Worm (Caenorhabditis elegans): Measurements from ENCODE around the gene str-246.

The str-246 gene

ce11 chrIII:11053603-11054002, 23.9 kb upstream of the str-246 start:
- no peak for TF ChIP-seq crh-2 (tag; optimal IDR thresholded peaks at IDR 0.05)

ce11 chrIII:11054032-11054431, 23.5 kb upstream of the str-246 start:
- TF ChIP-seq nhr-237 (tag; optimal IDR thresholded peaks at IDR 0.05) (no peak), gmeb-1 (tag; optimal IDR thresholded peaks at IDR 0.05) (no peak), ztf-1 (GFP tag; conservative IDR thresholded peaks at IDR 0.05) (no peak), C34F6.9 (tag; optimal IDR thresholded peaks at IDR 0.05) (no peak), blmp-1 (tag; optimal IDR thresholded peaks at IDR 0.05; ENCODE audit: insufficient read depth) (no peak), fos-1 (tag; optimal IDR thresholded peaks at IDR 0.05) (no peak), nhr-12 (tag; optimal IDR thresholded peaks at IDR 0.05) (no peak), crh-2 (tag; optimal IDR thresholded peaks at IDR 0.05) (no peak), snpc-4 (tag; optimal IDR thresholded peaks at IDR 0.05) (no peak), mdl-1 (tag; optimal IDR thresholded peaks at IDR 0.05) (no peak), R02D3.7 (tag; optimal IDR thresholded peaks at IDR 0.05) (no peak), sem-4 (tag; optimal IDR thresholded peaks at IDR 0.05) (no peak), aly-2 (tag; optimal IDR thresholded peaks at IDR 0.05) (no peak), nhr-23 (tag; optimal IDR thresholded peaks at IDR 0.05) (no peak), unc-39 (tag; optimal IDR thresholded peaks at IDR 0.05) (no peak), sma-9 (GFP tag; optimal IDR thresholded peaks at IDR 0.05) (no peak), sma-9 (tag; optimal IDR thresholded peaks at IDR 0.05) (no peak), egl-27 (tag; optimal IDR thresholded peaks at IDR 0.05) (no peak)

DNA sequence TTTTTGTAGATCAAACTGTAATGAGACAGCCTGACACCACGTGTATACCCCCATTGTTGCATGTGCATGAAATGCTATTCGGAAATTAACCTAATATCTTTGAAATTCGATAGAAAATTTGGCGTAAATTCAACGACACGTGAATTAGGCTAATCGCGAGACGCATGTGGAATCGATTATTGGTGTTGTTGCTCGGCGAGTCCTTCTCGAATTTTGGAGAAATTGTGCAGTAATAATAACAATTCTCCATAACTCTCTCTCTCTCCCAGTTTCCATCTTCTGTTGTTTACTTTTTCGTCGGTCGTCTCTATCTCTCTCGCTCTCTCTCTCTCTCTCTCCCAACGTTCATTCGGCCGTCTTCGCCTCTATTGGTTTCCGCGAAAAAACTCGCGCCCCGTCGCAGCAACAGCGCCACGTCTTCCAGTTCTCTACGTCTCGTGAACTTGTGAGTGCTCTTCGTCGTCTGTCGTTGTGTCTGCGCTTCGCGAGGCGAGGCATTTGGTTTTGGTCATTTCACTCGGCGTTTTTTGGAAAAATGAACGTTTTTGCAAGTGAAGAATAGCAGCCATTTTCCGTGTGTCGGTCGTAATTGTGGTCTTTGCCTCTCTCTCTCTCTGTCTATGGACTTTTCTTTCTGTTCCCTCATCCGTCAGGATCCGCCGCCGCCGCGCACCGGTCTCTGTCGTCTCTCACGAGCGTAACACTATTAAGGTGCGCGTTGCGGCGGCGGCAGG, 22.8 kb upstream of the str-246 start:
- TF ChIP-seq R02D3.7 (tag; optimal IDR thresholded peaks at IDR 0.05) (no peak), ZK546.5 (tag; optimal IDR thresholded peaks at IDR 0.05) (no peak), crh-2 (tag; optimal IDR thresholded peaks at IDR 0.05) (peak; percentile 94), aly-2 (tag; optimal IDR thresholded peaks at IDR 0.05) (no peak), nhr-12 (tag; optimal IDR thresholded peaks at IDR 0.05) (no peak), ceh-82 (tag; optimal IDR thresholded peaks at IDR 0.05) (no peak), ama-1 (optimal IDR thresholded peaks at IDR 0.05) (no peak), elt-3 (tag; optimal IDR thresholded peaks at IDR 0.05) (no peak), dmd-4 (tag; optimal IDR thresholded peaks at IDR 0.05) (no peak), ztf-11 (tag; optimal IDR thresholded peaks at IDR 0.05) (no peak), nhr-6 (tag; optimal IDR thresholded peaks at IDR 0.05) (no peak), nhr-25 (tag; optimal IDR thresholded peaks at IDR 0.05) (peak; percentile 77), lin-13 (GFP tag; optimal IDR thresholded peaks at IDR 0.05) (peak; percentile 60), sma-3 (GFP tag; optimal IDR thresholded peaks at IDR 0.05) (peak; percentile 53), lsy-2 (tag; optimal IDR thresholded peaks at IDR 0.05) (peak; percentile 38 to 71), nhr-77 (tag; optimal IDR thresholded peaks at IDR 0.05) (no peak), lin-11 (tag; optimal IDR thresholded peaks at IDR 0.05) (no peak), ztf-1 (GFP tag; conservative IDR thresholded peaks at IDR 0.05) (no peak), alr-1 (tag; optimal IDR thresholded peaks at IDR 0.05) (no peak), fos-1 (tag; optimal IDR thresholded peaks at IDR 0.05) (peak; percentile 80), lin-39 (tag; optimal IDR thresholded peaks at IDR 0.05) (no peak), mdl-1 (tag; optimal IDR thresholded peaks at IDR 0.05) (peak; percentile 7 to 43), elt-1 (tag; optimal IDR thresholded peaks at IDR 0.05) (no peak), F13H6.1 (tag; optimal IDR thresholded peaks at IDR 0.05) (peak; percentile 88), nhr-10 (tag; optimal IDR thresholded peaks at IDR 0.05) (no peak), unc-55 (GFP tag; optimal IDR thresholded peaks at IDR 0.05) (peak; percentile 64), nhr-23 (tag; optimal IDR thresholded peaks at IDR 0.05) (no peak), Y55F3AM.14 (GFP tag; optimal IDR thresholded peaks at IDR 0.05) (peak; percentile 60), unc-62 (GFP tag; optimal IDR thresholded peaks at IDR 0.05) (no peak), nhr-11 (tag; optimal IDR thresholded peaks at IDR 0.05) (no peak), nhr-237 (tag; optimal IDR thresholded peaks at IDR 0.05) (no peak), peb-1 (tag; optimal IDR thresholded peaks at IDR 0.05) (no peak), sem-4 (tag; optimal IDR thresholded peaks at IDR 0.05) (peak; percentile 49), zag-1 (tag; optimal IDR thresholded peaks at IDR 0.05) (peak; percentile 34), ceh-16 (tag; optimal IDR thresholded peaks at IDR 0.05) (no peak), egl-27 (tag; optimal IDR thresholded peaks at IDR 0.05) (no peak), unc-39 (tag; optimal IDR thresholded peaks at IDR 0.05) (no peak), snpc-4 (tag; optimal IDR thresholded peaks at IDR 0.05) (peak; percentile 41), C34F6.9 (tag; optimal IDR thresholded peaks at IDR 0.05) (peak; percentile 55), skn-1 (tag; optimal IDR thresholded peaks at IDR 0.05) (no peak), mbf-1 (tag; optimal IDR thresholded peaks at IDR 0.05) (no peak), gmeb-1 (tag; optimal IDR thresholded peaks at IDR 0.05) (peak; percentile 44), mab-5 (tag; optimal IDR thresholded peaks at IDR 0.05) (no peak), nhr-21 (tag; optimal IDR thresholded peaks at IDR 0.05) (peak; percentile 69), nhr-129 (tag; optimal IDR thresholded peaks at IDR 0.05) (peak; percentile 67), blmp-1 (tag; optimal IDR thresholded peaks at IDR 0.05; ENCODE audit: insufficient read depth) (peak; percentile 7)

All from whole organism, L2 larva.